Worm (Caenorhabditis elegans) whole organism, L1 larva: ENCODE data around the gene abu-8.
A peak's percentile ranks its signal among the peaks of the same experiment; 100 is the strongest.

Source experiments
- C34B4.2 ChIP-seq: sonication (generic microtip); optimal IDR thresholded peaks from 2 replicates; lab custom pipeline; 2017; ENCODE audit warnings: mild to moderate bottlenecking, missing genetic modification characterization, missing compliant biosample characterization
- F16B12.6 ChIP-seq: fragments of 150-350 bp; optimal IDR thresholded peaks from 2 replicates; lab custom pipeline; 2014; ENCODE audit warnings: missing biosample characterization, missing genetic modification characterization
- Y116A8C.19 ChIP-seq: sonication (generic microtip); optimal IDR thresholded peaks from 2 replicates; lab custom pipeline; 2016; ENCODE audit warnings: missing compliant biosample characterization, missing genetic modification characterization, borderline replicate concordance
- aha-1 ChIP-seq: fragments of 150-350 bp; optimal IDR thresholded peaks from 2 replicates; lab custom pipeline; 2014; ENCODE audit warnings: missing biosample characterization, missing genetic modification characterization
- aly-2 ChIP-seq: fragments of 150-350 bp; optimal IDR thresholded peaks from 2 replicates; lab custom pipeline; 2014; ENCODE audit warnings: missing biosample characterization, missing genetic modification characterization
- ama-1 ChIP-seq: fragments of 150-350 bp; optimal IDR thresholded peaks from 2 replicates; lab custom pipeline; 2014
- blmp-1 ChIP-seq: fragments of 150-350 bp; optimal IDR thresholded peaks from 2 replicates; lab custom pipeline; 2014; ENCODE audit warnings: missing biosample characterization, missing genetic modification characterization
- ceh-88 ChIP-seq: fragments of 200-800 bp; sonication (Bioruptor generic); IDR thresholded peaks from 2 replicates; pipeline ENCODE4 v1.3.6; 2022; ENCODE audit warnings: missing genetic modification characterization, missing compliant biosample characterization
- ceh-90 ChIP-seq: sonication (generic microtip); optimal IDR thresholded peaks from 2 replicates; lab custom pipeline; 2016; ENCODE audit warnings: missing genetic modification characterization, missing compliant biosample characterization
- ces-1 ChIP-seq: fragments of 150-350 bp; optimal IDR thresholded peaks from 2 replicates; lab custom pipeline; 2014; ENCODE audit warnings: missing biosample characterization, missing genetic modification reagents, missing genetic modification characterization
- dpl-1 ChIP-seq, 3 experiments: fragments of 150-350 bp in 2 of 3; sonication (generic microtip) in 1 of 3; optimal IDR thresholded peaks; 2 replicates each; lab custom pipeline; 2014 to 2017; ENCODE audit warnings: missing biosample characterization in 3 of 3, missing genetic modification characterization in 3 of 3, missing genetic modification reagents in 3 of 3
- dsc-1 ChIP-seq: sonication (generic microtip); optimal IDR thresholded peaks from 2 replicates; lab custom pipeline; 2016; ENCODE audit warnings: mild to moderate bottlenecking, missing genetic modification characterization, missing compliant biosample characterization
- efl-1 ChIP-seq, 4 experiments: fragments of 150-350 bp; optimal IDR thresholded peaks in 3 of 4; peaks in 1 of 4; 1 replicate in 1 of 4; 2 replicates in 3 of 4; lab custom pipeline; 2014; ENCODE audit warnings: missing biosample characterization in 2 of 4, missing genetic modification characterization in 2 of 4, missing genetic modification reagents in 2 of 4
- efl-3 ChIP-seq: fragments of 200-800 bp; sonication (Bioruptor generic); optimal IDR thresholded peaks from 2 replicates; lab custom pipeline; 2018; ENCODE audit warnings: mild to moderate bottlenecking, missing genetic modification characterization, missing compliant biosample characterization
- elt-3 ChIP-seq, 6 experiments: fragments of 150-350 bp in 1 of 6; sonication (generic microtip); optimal IDR thresholded peaks; 2 replicates each; lab custom pipeline; 2017 to 2018; ENCODE audit warnings: missing biosample characterization in 6 of 6, missing genetic modification characterization in 6 of 6, inconsistent platforms in 1 of 6
- fkh-10 ChIP-seq: sonication (generic microtip); optimal IDR thresholded peaks from 2 replicates; lab custom pipeline; 2017; ENCODE audit warnings: missing biosample characterization, missing genetic modification reagents, missing genetic modification characterization
- fos-1 ChIP-seq: fragments of 150-350 bp; optimal IDR thresholded peaks from 2 replicates; lab custom pipeline; 2014; ENCODE audit warnings: missing biosample characterization, missing genetic modification characterization
- grh-1 ChIP-seq: fragments of 200-800 bp; sonication (Bioruptor generic); IDR thresholded peaks from 2 replicates; pipeline ENCODE4 v1.3.6; 2022; ENCODE audit warnings: missing genetic modification reagents, missing genetic modification characterization, missing compliant biosample characterization
- hpl-2 ChIP-seq: fragments of 150-350 bp; optimal IDR thresholded peaks from 2 replicates; lab custom pipeline; 2014; ENCODE audit warnings: missing biosample characterization, missing genetic modification reagents, missing genetic modification characterization
- irx-1 ChIP-seq: sonication (generic microtip); optimal IDR thresholded peaks from 2 replicates; lab custom pipeline; 2016; ENCODE audit warnings: missing genetic modification characterization, missing compliant biosample characterization
- jun-1 ChIP-seq: fragments of 150-350 bp; optimal IDR thresholded peaks from 2 replicates; lab custom pipeline; 2014; ENCODE audit warnings: missing biosample characterization, missing genetic modification reagents, missing genetic modification characterization
- lin-14 ChIP-seq: fragments of 200-800 bp; sonication (Bioruptor generic); optimal IDR thresholded peaks from 2 replicates; lab custom pipeline; 2018; ENCODE audit warnings: mild to moderate bottlenecking, missing genetic modification characterization, moderate library complexity, missing compliant biosample characterization
- lin-35 ChIP-seq, 2 experiments: fragments of 150-350 bp; optimal IDR thresholded peaks; 2 replicates each; lab custom pipeline; 2014; ENCODE audit warnings: missing biosample characterization in 2 of 2, missing genetic modification characterization in 2 of 2, missing genetic modification reagents in 2 of 2
- lin-39 ChIP-seq: fragments of 150-350 bp; optimal IDR thresholded peaks from 2 replicates; lab custom pipeline; 2014; ENCODE audit warnings: missing biosample characterization, missing genetic modification reagents, missing genetic modification characterization
- lir-3 ChIP-seq: sonication (generic microtip); optimal IDR thresholded peaks from 2 replicates; lab custom pipeline; 2016; ENCODE audit warnings: mild to moderate bottlenecking, missing genetic modification characterization, moderate library complexity, missing compliant biosample characterization; ENCODE audit not compliant: poor library complexity
- nhr-11 ChIP-seq: fragments of 150-350 bp; optimal IDR thresholded peaks from 2 replicates; lab custom pipeline; 2014; ENCODE audit warnings: missing biosample characterization, missing genetic modification characterization
- nhr-12 ChIP-seq: sonication (generic microtip); optimal IDR thresholded peaks from 2 replicates; lab custom pipeline; 2017; ENCODE audit warnings: missing biosample characterization, missing genetic modification characterization
- nhr-19 ChIP-seq: fragments of 200-800 bp; sonication (Bioruptor generic); conservative IDR thresholded peaks from 2 replicates; pipeline ENCODE4 v1.3.6; 2022; ENCODE audit warnings: missing genetic modification characterization, missing compliant biosample characterization
- nhr-28 ChIP-seq: fragments of 150-350 bp; optimal IDR thresholded peaks from 2 replicates; lab custom pipeline; 2014; ENCODE audit warnings: missing biosample characterization, missing genetic modification characterization
- nhr-47 ChIP-seq: sonication (generic microtip); optimal IDR thresholded peaks from 2 replicates; lab custom pipeline; 2016; ENCODE audit warnings: mild to moderate bottlenecking, missing genetic modification characterization, moderate library complexity, missing compliant biosample characterization
- nhr-71 ChIP-seq: sonication (generic microtip); optimal IDR thresholded peaks from 2 replicates; lab custom pipeline; 2016; ENCODE audit warnings: mild to moderate bottlenecking, missing genetic modification characterization, moderate library complexity, missing compliant biosample characterization
- nhr-76 ChIP-seq: sonication (generic microtip); optimal IDR thresholded peaks from 2 replicates; lab custom pipeline; 2017; ENCODE audit warnings: missing biosample characterization, missing genetic modification characterization
- nhr-77 ChIP-seq: fragments of 150-350 bp; optimal IDR thresholded peaks from 2 replicates; lab custom pipeline; 2014; ENCODE audit warnings: missing biosample characterization, missing genetic modification characterization
- nhr-85 ChIP-seq: sonication (generic microtip); peaks from one replicate; lab custom pipeline; 2016; ENCODE audit warnings: missing genetic modification characterization, inconsistent platforms, missing compliant biosample characterization
- pax-3 ChIP-seq: fragments of 200-800 bp; sonication (Bioruptor generic); optimal IDR thresholded peaks from 2 replicates; lab custom pipeline; 2018; ENCODE audit warnings: mild to moderate bottlenecking, missing genetic modification characterization, moderate library complexity, missing compliant biosample characterization
- pqm-1 ChIP-seq: sonication (generic microtip); optimal IDR thresholded peaks from 3 replicates; lab custom pipeline; 2017; ENCODE audit warnings: missing biosample characterization, missing genetic modification characterization
- snpc-4 ChIP-seq: fragments of 150-350 bp; optimal IDR thresholded peaks from 2 replicates; lab custom pipeline; 2014; ENCODE audit warnings: missing biosample characterization, missing genetic modification characterization
- snu-23 ChIP-seq: sonication (generic microtip); optimal IDR thresholded peaks from 2 replicates; lab custom pipeline; 2016; ENCODE audit warnings: missing genetic modification characterization, missing compliant biosample characterization
- sox-4 ChIP-seq: sonication (generic microtip); optimal IDR thresholded peaks from 2 replicates; lab custom pipeline; 2016; ENCODE audit warnings: missing genetic modification characterization, missing compliant biosample characterization
- sptf-1 ChIP-seq: fragments of 150-350 bp; optimal IDR thresholded peaks from 2 replicates; lab custom pipeline; 2014; ENCODE audit warnings: missing biosample characterization, missing genetic modification characterization
- sup-37 ChIP-seq: fragments of 200-800 bp; sonication (Bioruptor generic); optimal IDR thresholded peaks from 2 replicates; lab custom pipeline; 2018; ENCODE audit warnings: mild to moderate bottlenecking, missing genetic modification characterization, missing compliant biosample characterization
- swsn-7 ChIP-seq: sonication (generic microtip); optimal IDR thresholded peaks from 2 replicates; lab custom pipeline; 2016; ENCODE audit warnings: missing genetic modification characterization, missing compliant biosample characterization
- tbx-2 ChIP-seq: sonication (generic microtip); optimal IDR thresholded peaks from 2 replicates; lab custom pipeline; 2016; ENCODE audit warnings: missing genetic modification characterization, missing compliant biosample characterization
- tlp-1 ChIP-seq: fragments of 150-350 bp; optimal IDR thresholded peaks from 2 replicates; lab custom pipeline; 2014; ENCODE audit warnings: missing biosample characterization, missing genetic modification characterization
- unc-130 ChIP-seq: fragments of 150-350 bp; optimal IDR thresholded peaks from 2 replicates; lab custom pipeline; 2017; ENCODE audit warnings: missing biosample characterization, missing genetic modification characterization, inconsistent platforms
- xbp-1 ChIP-seq: sonication (generic microtip); optimal IDR thresholded peaks from 2 replicates; lab custom pipeline; 2016; ENCODE audit warnings: missing genetic modification characterization, missing compliant biosample characterization
- zip-4 ChIP-seq: fragments of 200-800 bp; sonication (Bioruptor generic); optimal IDR thresholded peaks from 2 replicates; lab custom pipeline; 2018; ENCODE audit warnings: mild to moderate bottlenecking, missing genetic modification characterization, moderate library complexity, missing compliant biosample characterization

abu-8 gene

ce11 chrV:5233777-5234176, 39.4 kb upstream of the abu-8 start, which contains the start of gene cest-32:
Gene cest-32 (minus strand): TSS chrV:5233891.
- TF ChIP-seq nhr-19 (no peak), pax-3 (tag; lab: Kevin White, UChicago) (no peak), irx-1 (tag; lab: Kevin White, UChicago) (no peak), fos-1 (no peak), aly-2 (no peak), lin-14 (GFP tag; lab: Kevin White, UChicago) (no peak), nhr-12 (tag; lab: Kevin White, UChicago) (no peak), nhr-11 (no peak), sptf-1 (tag; lab: Kevin White, UChicago) (no peak), nhr-71 (tag; lab: Kevin White, UChicago) (peak; percentile 25), nhr-47 (no peak), zip-4 (GFP tag; lab: Kevin White, UChicago) (peak; percentile 46), lin-39 (tag; lab: Kevin White, UChicago) (no peak), ama-1 (lab: Kevin White, UChicago) (no peak), jun-1 (tag; lab: Kevin White, UChicago) (no peak), xbp-1 (tag; lab: Kevin White, UChicago) (no peak), tbx-2 (tag; lab: Kevin White, UChicago) (no peak), F16B12.6 (tag; lab: Kevin White, UChicago) (no peak), ceh-90 (tag; lab: Kevin White, UChicago) (no peak), lin-35 (GFP tag; optimal IDR thresholded peaks at IDR 0.05; lab: Kevin White, UChicago) (peak in 1 of 2 experiments; percentile 7)

ce11 chrV:5228513-5228912, 34.1 kb upstream of the abu-8 start:
- TF ChIP-seq aha-1 (tag; lab: Kevin White, UChicago), result no peak
- TF ChIP-seq nhr-71 (tag; lab: Kevin White, UChicago), result peak; percentile 10
- TF ChIP-seq sup-37, result no peak
- peak; percentile 72 for TF ChIP-seq nhr-77
- peak; percentile 17 for TF ChIP-seq lin-14 (GFP tag; lab: Kevin White, UChicago)
- peak; percentile 44 for TF ChIP-seq tbx-2 (tag; lab: Kevin White, UChicago)

ce11 chrV:5225660-5226059, 31.3 kb upstream of the abu-8 start:
- TF ChIP-seq lin-14 (GFP tag; lab: Kevin White, UChicago) (peak; percentile 41), tlp-1 (tag; lab: Kevin White, UChicago) (no peak), nhr-76 (tag; lab: Kevin White, UChicago) (no peak), nhr-28 (tag; lab: Kevin White, UChicago) (no peak), nhr-85 (tag; lab: Kevin White, UChicago) (peak; percentile 64), Y116A8C.19 (tag; lab: Kevin White, UChicago) (no peak), blmp-1 (tag; lab: Kevin White, UChicago) (peak; percentile 36), snu-23 (no peak), C34B4.2 (tag; lab: Kevin White, UChicago) (no peak), efl-1 (optimal IDR thresholded peaks at IDR 0.05; lab: Kevin White, UChicago) (no peak), efl-1 (GFP tag; optimal IDR thresholded peaks at IDR 0.05 in 1 of 2; lab: Kevin White, UChicago) (peak in 1 of 2 experiments; percentile 90), ceh-88 (GFP tag; lab: Robert Waterston, UW) (no peak), zip-4 (GFP tag; lab: Kevin White, UChicago) (no peak), F16B12.6 (tag; lab: Kevin White, UChicago) (no peak), lin-39 (tag; lab: Kevin White, UChicago) (no peak), hpl-2 (no peak), grh-1 (no peak)

- TF ChIP-seq lir-3 (tag; lab: Kevin White, UChicago) (no peak), fkh-10 (GFP tag; lab: Kevin White, UChicago) (no peak), pax-3 (tag; lab: Kevin White, UChicago) (no peak), zip-4 (GFP tag; lab: Kevin White, UChicago) (no peak), ces-1 (GFP tag; lab: Kevin White, UChicago) (no peak), sox-4 (tag; lab: Kevin White, UChicago) (no peak), nhr-28 (tag; lab: Kevin White, UChicago) (no peak), ama-1 (lab: Kevin White, UChicago) (no peak), elt-3 (tag; optimal IDR thresholded peaks at IDR 0.05; lab: Kevin White, UChicago) (no peak), snpc-4 (no peak), dpl-1 (GFP tag; optimal IDR thresholded peaks at IDR 0.05; lab: Kevin White, UChicago) (no peak), nhr-85 (tag; lab: Kevin White, UChicago) (no peak), unc-130 (tag; lab: Kevin White, UChicago) (no peak), dsc-1 (tag; lab: Kevin White, UChicago) (no peak), ceh-90 (tag; lab: Kevin White, UChicago) (no peak), pqm-1 (tag; lab: Kevin White, UChicago) (no peak), efl-3 (GFP tag; lab: Kevin White, UChicago) (no peak), aly-2 (no peak), swsn-7 (tag; lab: Kevin White, UChicago) (no peak)
Observed at ce11 chrV:5223044-5223443, 28.6 kb upstream of the abu-8 start, which contains the start of gene Y49G5B.1. Gene Y49G5B.1 (plus strand): TSS chrV:5223367.
